Fruit fly (Drosophila melanogaster): ENCODE measurements around the gene CG34404.

CG34404 gene

DNA sequence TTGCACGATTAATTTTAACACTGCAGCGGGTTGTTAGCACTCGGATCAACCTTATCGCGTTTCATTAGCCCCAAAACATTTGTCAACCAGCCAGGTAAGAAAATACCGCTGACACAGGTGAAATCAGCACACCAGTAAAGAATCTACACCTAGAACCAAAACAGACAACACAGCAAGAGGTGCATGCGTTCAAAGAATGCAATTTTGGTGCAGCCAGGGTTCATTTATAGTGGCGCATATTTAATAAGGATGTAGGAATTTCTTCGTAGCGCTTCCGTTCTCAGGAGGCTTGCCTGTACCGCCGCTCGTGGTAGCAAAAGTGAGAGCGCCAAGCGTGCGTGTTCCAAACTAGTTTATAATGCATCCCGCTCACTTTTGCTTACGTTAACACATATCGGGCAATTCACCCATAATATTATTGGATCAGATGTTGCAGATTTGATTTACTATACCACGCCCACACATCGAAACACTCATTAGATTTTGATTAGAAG, 25.0 kb downstream of the CG34404 start (continued):
- TF ChIP-seq CG7271 (tag; optimal IDR thresholded peaks at IDR 0.05) (no peak), CG33557 (GFP tag; optimal IDR thresholded peaks at IDR 0.05) (no peak), CG12104 (GFP tag; optimal IDR thresholded peaks at IDR 0.05) (no peak), exex (tag; optimal IDR thresholded peaks at IDR 0.05) (no peak), Lpt (GFP tag; optimal IDR thresholded peaks at IDR 0.05) (no peak), Xbp1 (GFP tag; optimal IDR thresholded peaks at IDR 0.05) (no peak), CG13775 (GFP tag; optimal IDR thresholded peaks at IDR 0.05) (no peak), CG16863 (GFP tag; optimal IDR thresholded peaks at IDR 0.05) (no peak), CG10979 (tag; optimal IDR thresholded peaks at IDR 0.05) (no peak), corto (GFP tag; optimal IDR thresholded peaks at IDR 0.05) (no peak), gsb-n (tag; optimal IDR thresholded peaks at IDR 0.05) (no peak), zfh1 (GFP tag; IDR thresholded peaks at IDR 0.05) (no peak), bcd (GFP tag; optimal IDR thresholded peaks at IDR 0.05) (no peak), lilli (GFP tag; optimal IDR thresholded peaks at IDR 0.05) (no peak), gcm (GFP tag; optimal IDR thresholded peaks at IDR 0.05) (no peak), stc (GFP tag; IDR thresholded peaks at IDR 0.05) (peak; percentile 4; the same call in 1 of the 2 replicates), grau (tag; optimal IDR thresholded peaks at IDR 0.05) (peak; percentile 93), Sox100B (GFP tag; optimal IDR thresholded peaks at IDR 0.05) (no peak), danr (GFP tag; IDR thresholded peaks at IDR 0.05) (no peak), Oaz (GFP tag; IDR thresholded peaks at IDR 0.05) (no peak), Dbx (GFP tag; IDR thresholded peaks at IDR 0.05) (no peak), Lim3 (GFP tag; IDR thresholded peaks at IDR 0.05) (no peak), CG17612 (GFP tag; IDR thresholded peaks at IDR 0.05) (no peak), Dll (GFP tag; IDR thresholded peaks at IDR 0.05; ENCODE audit: partially characterized antibody) (no peak), dysf (GFP tag; IDR thresholded peaks at IDR 0.05) (peak; percentile 33; the same call in 1 of the 3 replicates), gcm2 (GFP tag; optimal IDR thresholded peaks at IDR 0.05) (no peak), CG6272 (GFP tag; IDR thresholded peaks at IDR 0.05) (no peak), CG32532 (GFP tag; IDR thresholded peaks at IDR 0.05) (peak; percentile 18; the same call in 1 of the 2 replicates), CG9437 (GFP tag; optimal IDR thresholded peaks at IDR 0.05) (no peak), sc (optimal IDR thresholded peaks at IDR 0.05) (no peak), sc (GFP tag; optimal IDR thresholded peaks at IDR 0.05) (no peak), CG4707 (GFP tag; optimal IDR thresholded peaks at IDR 0.05) (no peak), H15 (GFP tag; IDR thresholded peaks at IDR 0.05) (no peak), CG12299 (tag; optimal IDR thresholded peaks at IDR 0.05) (no peak), B-H2 (GFP tag; optimal IDR thresholded peaks at IDR 0.05) (no peak), Optix (GFP tag; IDR thresholded peaks at IDR 0.05) (no peak), CG1024 (GFP tag; IDR thresholded peaks at IDR 0.05) (no peak), CG8281 (tag; optimal IDR thresholded peaks at IDR 0.05) (no peak), stwl (tag; optimal IDR thresholded peaks at IDR 0.05) (no peak), CG10431 (GFP tag; optimal IDR thresholded peaks at IDR 0.05) (no peak), CG7839 (tag; optimal IDR thresholded peaks at IDR 0.05) (no peak), toy (GFP tag; IDR thresholded peaks at IDR 0.05) (no peak), CG15514 (GFP tag; optimal IDR thresholded peaks at IDR 0.05) (no peak), Hmx (GFP tag; optimal IDR thresholded peaks at IDR 0.05) (no peak), ind (GFP tag; optimal IDR thresholded peaks at IDR 0.05) (peak; percentile 14), ERR (GFP tag; optimal IDR thresholded peaks at IDR 0.05) (no peak), CG32772 (GFP tag; IDR thresholded peaks at IDR 0.05) (no peak), chm (GFP tag; IDR thresholded peaks at IDR 0.05) (peak; percentile 23; the same call in 1 of the 2 replicates), Myb (GFP tag; optimal IDR thresholded peaks at IDR 0.05) (no peak), zen (tag; optimal IDR thresholded peaks at IDR 0.05) (no peak), pita (GFP tag; optimal IDR thresholded peaks at IDR 0.05) (no peak), z (GFP tag; IDR thresholded peaks at IDR 0.05) (no peak)
